Fruit fly (Drosophila melanogaster): Measurements from ENCODE around the gene CG34126.

DNA sequence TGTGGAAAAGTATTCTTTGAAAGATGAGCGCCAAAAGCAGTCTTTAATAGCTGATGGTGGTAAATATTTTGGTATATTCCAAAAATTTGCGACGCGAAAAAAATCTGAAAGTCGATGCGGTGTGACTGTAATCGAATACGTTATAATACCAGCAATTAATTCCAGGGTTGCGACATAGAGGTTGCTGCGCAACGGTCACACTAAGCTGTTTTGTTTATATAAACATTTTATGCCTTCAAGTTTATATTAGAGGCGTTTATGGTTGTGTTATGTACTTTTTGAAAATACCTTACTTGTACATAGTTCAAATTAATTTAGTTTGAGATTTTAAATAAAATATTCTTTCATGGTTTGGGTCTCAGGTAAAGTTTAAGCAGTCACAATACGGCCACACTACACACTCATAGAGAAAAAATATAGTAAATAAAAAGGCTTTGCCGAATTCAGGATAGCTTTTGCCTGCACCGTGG is 10.1 kb upstream of the CG34126 start, which contains the start of gene CG14043:
- TF ChIP-seq CG8478 (optimal IDR thresholded peaks at IDR 0.05) = no peak
- peak in 1 of 2 experiments; percentile 16 for TF ChIP-seq CTCF (optimal IDR thresholded peaks at IDR 0.05)
